Worm (Caenorhabditis elegans): ENCODE data around the gene D2045.8.

The D2045.8 gene

DNA sequence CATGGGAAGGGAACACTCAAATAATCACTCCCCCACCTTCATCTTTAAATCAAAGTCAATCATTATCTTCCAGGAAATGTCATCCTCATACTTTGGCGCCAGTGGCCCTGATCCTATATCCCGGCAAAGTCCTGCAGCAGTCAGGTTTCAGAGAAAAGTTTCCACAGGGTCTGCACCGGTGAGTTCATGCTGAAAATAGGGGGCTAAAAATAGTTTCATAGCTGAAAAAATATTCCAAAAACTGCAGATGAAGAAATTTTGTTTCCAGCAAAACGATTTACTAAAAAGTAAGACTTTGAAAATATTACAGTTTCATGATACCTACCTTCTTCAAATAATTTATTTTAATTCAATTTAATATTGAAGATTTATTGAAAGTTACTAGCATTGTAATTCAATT lies 6.0 kb downstream of the D2045.8 start, which contains the start of gene ptr-25:
ptr-25 (plus strand) TSS at position 73 of the 400 bp plus-strand sequence.
- TF ChIP-seq efl-1 (optimal IDR thresholded peaks at IDR 0.05) (no peak), efl-1 (GFP tag; optimal IDR thresholded peaks at IDR 0.05 in 1 of 2) (peak in 1 of 2 experiments; percentile 75), jun-1 (tag; optimal IDR thresholded peaks at IDR 0.05) (no peak)

- TF ChIP-seq sptf-1 (tag; optimal IDR thresholded peaks at IDR 0.05) (no peak), nhr-11 (tag; optimal IDR thresholded peaks at IDR 0.05) (no peak), tbx-2 (tag; optimal IDR thresholded peaks at IDR 0.05) (no peak), grh-1 (GFP tag; IDR thresholded peaks at IDR 0.05) (no peak), F16B12.6 (tag; optimal IDR thresholded peaks at IDR 0.05) (no peak), fkh-10 (GFP tag; optimal IDR thresholded peaks at IDR 0.05) (no peak), mdl-1 (tag; optimal IDR thresholded peaks at IDR 0.05) (no peak), nhr-28 (tag; optimal IDR thresholded peaks at IDR 0.05) (no peak), aha-1 (tag; optimal IDR thresholded peaks at IDR 0.05) (no peak), lsy-2 (tag; optimal IDR thresholded peaks at IDR 0.05) (no peak), mep-1 (tag; optimal IDR thresholded peaks at IDR 0.05) (no peak), blmp-1 (tag; optimal IDR thresholded peaks at IDR 0.05) (no peak), dsc-1 (tag; optimal IDR thresholded peaks at IDR 0.05) (no peak), ama-1 (optimal IDR thresholded peaks at IDR 0.05) (no peak), C34B4.2 (tag; optimal IDR thresholded peaks at IDR 0.05) (no peak), fkh-4 (tag; optimal IDR thresholded peaks at IDR 0.05; ENCODE audit: borderline replicate concordance) (no peak)
Measured at ce11 chrIII:10503753-10504152, 21.7 kb downstream of the D2045.8 start, which contains the start of gene rab-33. Gene rab-33 (minus strand): TSS chrIII:10503853.

DNA sequence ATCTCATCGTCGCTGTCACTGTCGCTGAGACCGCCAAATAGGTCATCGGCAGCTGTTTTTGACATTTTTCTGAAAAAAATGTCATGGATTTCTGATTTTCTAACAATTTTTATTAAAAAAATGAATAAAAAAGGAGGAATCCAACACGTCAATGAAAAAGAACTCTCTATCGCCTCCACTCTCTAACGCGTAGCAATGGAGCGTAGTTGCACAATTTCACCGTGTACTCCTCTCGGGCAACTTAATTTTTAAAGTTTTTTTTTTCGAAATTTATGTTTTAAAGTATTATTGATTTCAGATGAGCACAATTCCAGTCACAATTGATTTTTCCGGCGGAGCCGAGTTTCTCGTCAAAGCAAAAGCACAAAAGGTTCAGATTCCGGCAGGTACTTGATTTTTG lies 23.1 kb downstream of the D2045.8 start, which contains the start of the genes taf-11.3 and urm-1:
taf-11.3 (minus strand) TSS at position 69 of the 400 bp plus-strand sequence.
urm-1 (plus strand) TSS at position 299 of the 400 bp plus-strand sequence.
- TF ChIP-seq egl-13 (tag; optimal IDR thresholded peaks at IDR 0.05) (peak; percentile 60), alr-1 (tag; optimal IDR thresholded peaks at IDR 0.05; ENCODE audit: borderline replicate concordance) (no peak), nhr-85 (tag) (peak; percentile 81), aha-1 (tag; optimal IDR thresholded peaks at IDR 0.05) (no peak), zip-4 (GFP tag; optimal IDR thresholded peaks at IDR 0.05) (no peak), swsn-7 (tag; optimal IDR thresholded peaks at IDR 0.05) (peak; percentile 86), fkh-4 (tag; optimal IDR thresholded peaks at IDR 0.05; ENCODE audit: borderline replicate concordance) (no peak), zag-1 (tag; optimal IDR thresholded peaks at IDR 0.05) (no peak), Y116A8C.19 (tag; optimal IDR thresholded peaks at IDR 0.05; ENCODE audit: borderline replicate concordance) (no peak), C16A3.4 (tag; optimal IDR thresholded peaks at IDR 0.05) (peak; percentile 89), nhr-71 (tag; optimal IDR thresholded peaks at IDR 0.05) (peak; percentile 88), nhr-20 (tag; optimal IDR thresholded peaks at IDR 0.05) (peak; percentile 84), nhr-11 (tag; optimal IDR thresholded peaks at IDR 0.05) (no peak), isw-1 (GFP tag; IDR thresholded peaks at IDR 0.05) (peak; percentile 54), C04F5.9 (tag; optimal IDR thresholded peaks at IDR 0.05) (peak; percentile 60), nhr-19 (GFP tag; conservative IDR thresholded peaks at IDR 0.05) (peak; percentile 81), fos-1 (tag; optimal IDR thresholded peaks at IDR 0.05) (peak; percentile 39), lsy-2 (tag; optimal IDR thresholded peaks at IDR 0.05) (peak; percentile 87 to 89), skn-1 (tag; optimal IDR thresholded peaks at IDR 0.05) (peak; percentile 78), nhr-237 (tag; optimal IDR thresholded peaks at IDR 0.05) (peak; percentile 32), elt-2 (tag; optimal IDR thresholded peaks at IDR 0.05) (no peak), unc-98 (GFP tag; IDR thresholded peaks at IDR 0.05) (no peak), tlp-1 (tag; optimal IDR thresholded peaks at IDR 0.05) (no peak), ceh-88 (GFP tag; IDR thresholded peaks at IDR 0.05) (no peak), unc-130 (tag; optimal IDR thresholded peaks at IDR 0.05) (peak; percentile 98), hlh-17 (GFP tag; optimal IDR thresholded peaks at IDR 0.05; ENCODE audit: borderline replicate concordance) (no peak), snpc-4 (tag; optimal IDR thresholded peaks at IDR 0.05) (peak; percentile 64), dsc-1 (tag; optimal IDR thresholded peaks at IDR 0.05) (peak; percentile 80), elt-3 (tag; optimal IDR thresholded peaks at IDR 0.05) (peak in 2 of 6 experiments; percentile 47 to 88), nhr-76 (tag; optimal IDR thresholded peaks at IDR 0.05) (no peak), ama-1 (optimal IDR thresholded peaks at IDR 0.05) (no peak), C34B4.2 (tag; optimal IDR thresholded peaks at IDR 0.05) (no peak), nhr-84 (tag; optimal IDR thresholded peaks at IDR 0.05) (no peak), hlh-4 (tag; optimal IDR thresholded peaks at IDR 0.05) (no peak), irx-1 (tag; optimal IDR thresholded peaks at IDR 0.05) (peak; percentile 47), sox-4 (tag; optimal IDR thresholded peaks at IDR 0.05) (peak; percentile 64), F16B12.6 (tag; optimal IDR thresholded peaks at IDR 0.05) (peak; percentile 53), dpl-1 (GFP tag; optimal IDR thresholded peaks at IDR 0.05) (peak; percentile 76 to 83 (median 80)), lin-13 (GFP tag; optimal IDR thresholded peaks at IDR 0.05) (peak; percentile 47)
